Fruit fly (Drosophila melanogaster) whole organism, pupa: ENCODE data around the gene CG5641.

ENCODE experiments used
- CG10348 ChIP-seq: fragments of 200-800 bp; sonication (Bioruptor generic); IDR thresholded peaks from 2 replicates; pipeline ENCODE4 v1.3.6; 2022; ENCODE audit warnings: missing biosample characterization, missing genetic modification characterization
- CG12605 ChIP-seq: fragments of 200-800 bp; sonication (Bioruptor generic); IDR thresholded peaks from 2 replicates; pipeline ENCODE4 v1.3.6; 2022; ENCODE audit warnings: missing biosample characterization, missing genetic modification characterization
- CG13204 ChIP-seq: fragments of 200-800 bp; sonication (Bioruptor generic); optimal IDR thresholded peaks from 2 replicates; lab custom pipeline; 2018; ENCODE audit warnings: missing biosample characterization, mild to moderate bottlenecking, missing genetic modification characterization, moderate library complexity
- CG14655 ChIP-seq: fragments of 200-800 bp; sonication (Bioruptor generic); optimal IDR thresholded peaks from 3 replicates; lab custom pipeline; 2017; ENCODE audit warnings: mild to moderate bottlenecking, missing biosample characterization, missing genetic modification reagents, missing genetic modification characterization
- CG15710 ChIP-seq: fragments of 200-800 bp; sonication (Bioruptor generic); optimal IDR thresholded peaks from 2 replicates; lab custom pipeline; 2018; ENCODE audit warnings: missing biosample characterization, mild to moderate bottlenecking, missing genetic modification characterization, moderate library complexity
- CG17806 ChIP-seq: fragments of 200-800 bp; sonication (Bioruptor generic); optimal IDR thresholded peaks from 2 replicates; lab custom pipeline; 2018; ENCODE audit warnings: missing biosample characterization, mild to moderate bottlenecking, missing genetic modification characterization, moderate library complexity
- CG32121 ChIP-seq: fragments of 200-800 bp; sonication (Bioruptor generic); IDR thresholded peaks from 2 replicates; pipeline ENCODE4 v1.3.6; 2022; ENCODE audit warnings: missing biosample characterization, missing genetic modification characterization
- CG34367 ChIP-seq: fragments of 200-800 bp; sonication (Bioruptor generic); optimal IDR thresholded peaks from 2 replicates; lab custom pipeline; 2018; ENCODE audit warnings: missing biosample characterization, mild to moderate bottlenecking, missing genetic modification characterization
- CG4496 ChIP-seq: fragments of 200-800 bp; sonication (Bioruptor generic); IDR thresholded peaks from 3 replicates; pipeline ENCODE4 v1.3.6; 2022; ENCODE audit warnings: missing biosample characterization, missing genetic modification characterization
- CG8159 ChIP-seq: fragments of 200-800 bp; sonication (Bioruptor generic); optimal IDR thresholded peaks from 3 replicates; lab custom pipeline; 2018; ENCODE audit warnings: missing biosample characterization, mild to moderate bottlenecking, missing genetic modification characterization, moderate library complexity
- CG8301 ChIP-seq: fragments of 200-800 bp; sonication (Bioruptor generic); optimal IDR thresholded peaks from 2 replicates; lab custom pipeline; 2018; ENCODE audit warnings: missing biosample characterization, mild to moderate bottlenecking, missing genetic modification characterization
- CG9948 ChIP-seq: fragments of 200-800 bp; sonication (Bioruptor generic); optimal IDR thresholded peaks from 2 replicates; lab custom pipeline; 2018; ENCODE audit warnings: missing biosample characterization, mild to moderate bottlenecking, missing genetic modification characterization, moderate library complexity
- D1 ChIP-seq: fragments of 200-800 bp; sonication (Bioruptor generic); optimal IDR thresholded peaks from 2 replicates; lab custom pipeline; 2018; ENCODE audit warnings: missing biosample characterization, mild to moderate bottlenecking, missing genetic modification characterization, moderate library complexity
- EcR ChIP-seq: fragments of 200-800 bp; sonication (Bioruptor generic); optimal IDR thresholded peaks from 3 replicates; lab custom pipeline; 2019; ENCODE audit warnings: missing biosample characterization, missing genetic modification characterization, mild to moderate bottlenecking, moderate library complexity, missing genetic modification reagents
- Ets98B ChIP-seq: fragments of 200-800 bp; sonication (Bioruptor generic); IDR thresholded peaks from 2 replicates; pipeline ENCODE4 v1.3.6; 2022; ENCODE audit warnings: missing biosample characterization, missing genetic modification characterization
- Pif1A ChIP-seq: fragments of 200-800 bp; sonication (Bioruptor generic); optimal IDR thresholded peaks from 3 replicates; lab custom pipeline; 2016; ENCODE audit warnings: missing biosample characterization, missing genetic modification characterization
- Pif1B ChIP-seq: fragments of 200-800 bp; sonication (Bioruptor generic); optimal IDR thresholded peaks from 3 replicates; lab custom pipeline; 2016; ENCODE audit warnings: missing biosample characterization, missing genetic modification characterization
- Snoo ChIP-seq: fragments of 200-800 bp; sonication (Bioruptor generic); optimal IDR thresholded peaks from 3 replicates; lab custom pipeline; 2017; ENCODE audit warnings: missing biosample characterization, mild to moderate bottlenecking, missing genetic modification characterization, inconsistent platforms
- fd96Ca ChIP-seq: fragments of 200-800 bp; sonication (Bioruptor generic); IDR thresholded peaks from 3 replicates; pipeline ENCODE4 v1.3.6; 2022; ENCODE audit warnings: missing biosample characterization, missing genetic modification characterization
- gl ChIP-seq: fragments of 200-800 bp; sonication (Bioruptor generic); optimal IDR thresholded peaks from 2 replicates; lab custom pipeline; 2018; ENCODE audit warnings: missing biosample characterization, mild to moderate bottlenecking, missing genetic modification characterization
- rn ChIP-seq: fragments of 200-800 bp; sonication (Bioruptor generic); IDR thresholded peaks from 2 replicates; pipeline ENCODE4 v1.3.6; 2022; ENCODE audit warnings: missing biosample characterization, missing genetic modification characterization

The CG5641 gene

DNA sequence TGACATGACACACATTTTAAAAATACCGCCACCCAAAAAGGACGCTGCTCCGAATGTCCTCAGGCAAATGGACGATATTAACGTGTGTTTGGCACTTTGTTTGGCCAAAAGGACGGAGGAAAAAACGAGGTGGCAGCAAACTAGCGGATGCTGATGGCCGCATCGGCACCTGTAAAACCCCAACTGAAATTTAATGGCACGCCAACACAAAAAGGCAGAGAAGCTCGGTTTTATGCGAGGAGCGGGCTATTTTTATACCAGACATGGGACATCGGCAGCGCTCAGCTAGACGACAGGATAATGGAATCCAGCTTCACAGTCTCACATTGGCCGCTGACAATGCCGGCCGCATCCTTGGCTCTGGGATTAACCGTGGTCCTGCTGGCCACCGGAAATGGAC lies 43.1 kb downstream of the CG5641 start, which contains the start of gene Sol1:
TSS of gene Sol1 (plus strand) at position 301 of the 400 bp plus-strand sequence.
- TF ChIP-seq CG12605 (GFP tag; lab: Robert Waterston, UW) (no peak), Pif1B (GFP tag; lab: Kevin White, UChicago) (no peak), CG10348 (GFP tag; lab: Robert Waterston, UW) (no peak)
- TF ChIP-seq, all 21 proteins: peak for 0

DNA sequence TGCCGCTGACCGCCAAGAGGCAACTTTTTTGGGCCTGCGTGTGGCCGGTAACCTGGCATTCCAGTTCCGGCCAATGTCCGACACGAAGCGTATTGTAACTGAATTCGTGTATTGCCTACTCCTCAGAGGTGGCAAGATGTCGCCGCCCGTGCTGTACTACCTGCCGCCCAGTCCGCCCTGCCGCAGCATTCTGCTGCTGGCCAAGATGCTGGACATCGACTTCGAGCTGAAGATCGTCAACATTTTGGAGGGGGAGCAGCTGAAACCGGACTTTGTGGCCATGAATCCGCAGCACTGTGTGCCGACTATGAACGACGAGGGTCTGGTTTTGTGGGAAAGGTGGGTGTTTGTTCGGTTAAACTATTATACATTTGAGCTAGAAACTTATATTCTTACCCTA lies 44.8 kb downstream of the CG5641 start:
- peak; percentile 84 for TF ChIP-seq CG4496 (GFP tag; lab: Robert Waterston, UW)
- TF ChIP-seq Ets98B (GFP tag; lab: Robert Waterston, UW) = peak; percentile 12; the same call in 1 of the 2 replicates
- TF ChIP-seq D1 (tag; lab: Kevin White, UChicago) = no peak
- TF ChIP-seq CG12605 (GFP tag; lab: Robert Waterston, UW) = no peak

- peak; percentile 71 for TF ChIP-seq D1 (tag; lab: Kevin White, UChicago)
- TF ChIP-seq CG32121 (GFP tag; lab: Robert Waterston, UW) = no peak
These were observed 45.3 kb downstream of the CG5641 start for dm6 chr3R:12383784-12384183.

DNA sequence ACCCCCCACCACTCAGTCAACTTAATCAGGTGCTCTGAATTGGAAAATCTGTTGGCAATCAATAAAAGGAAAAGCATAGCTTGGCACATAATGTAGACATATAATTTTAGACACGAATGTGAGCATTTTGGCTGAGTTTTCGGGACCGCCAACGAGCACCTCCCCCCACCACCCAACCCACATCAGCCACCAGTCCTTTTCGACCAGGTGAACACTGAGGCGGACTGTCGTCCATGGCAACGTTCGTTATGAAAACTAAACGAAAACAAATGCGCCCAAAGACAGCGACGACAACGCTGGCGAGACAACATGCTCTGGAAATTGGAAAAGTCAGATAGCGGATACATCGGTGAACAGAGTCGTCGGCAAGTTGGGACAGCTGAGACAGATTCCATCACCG lies 46.0 kb downstream of the CG5641 start, which contains the start of gene GstD11:
TSS of gene GstD11 (plus strand) at position 301 of the 400 bp plus-strand sequence.
- TF ChIP-seq CG13204 (GFP tag; lab: Kevin White, UChicago) (no peak), CG34367 (tag; lab: Kevin White, UChicago) (no peak), Pif1A (GFP tag; lab: Kevin White, UChicago) (no peak), Snoo (tag; lab: Kevin White, UChicago) (no peak), CG8301 (no peak), CG32121 (GFP tag; lab: Robert Waterston, UW) (no peak)

DNA sequence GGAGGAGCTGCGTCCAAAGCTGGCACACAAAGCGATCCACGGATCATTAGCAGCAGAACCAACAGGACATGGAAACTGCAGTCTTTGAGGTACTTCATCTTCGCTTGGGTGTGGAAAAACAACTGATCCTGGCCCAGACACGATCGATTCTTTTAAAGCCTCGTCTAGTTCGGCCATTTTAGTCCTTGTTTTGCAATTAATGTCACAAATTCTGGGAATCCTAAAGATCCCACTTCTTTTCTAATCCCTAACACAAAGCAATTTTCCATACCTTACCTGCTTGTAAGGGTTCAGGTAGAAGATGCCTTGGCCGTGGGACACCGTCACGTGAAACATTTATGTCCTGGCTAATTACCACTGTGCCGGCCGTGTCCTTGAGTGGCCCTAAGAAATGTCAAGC lies 46.5 kb downstream of the CG5641 start, which contains the start of gene CG10035:
TSS of gene CG10035 (minus strand) at position 129 of the 400 bp plus-strand sequence.
- TF ChIP-seq CG4496 (GFP tag; lab: Robert Waterston, UW) = no peak
- no peak for TF ChIP-seq fd96Ca (GFP tag; lab: Robert Waterston, UW)
- no peak for TF ChIP-seq CG9948 (tag; lab: Kevin White, UChicago)
- TF ChIP-seq CG15710 (tag; lab: Kevin White, UChicago) = no peak
- TF ChIP-seq CG17806 = no peak
- no peak for TF ChIP-seq CG32121 (GFP tag; lab: Robert Waterston, UW)
- no peak for TF ChIP-seq CG12605 (GFP tag; lab: Robert Waterston, UW)
- TF ChIP-seq rn (GFP tag; lab: Robert Waterston, UW) = no peak
- TF ChIP-seq gl (tag; lab: Kevin White, UChicago) = no peak
- TF ChIP-seq Pif1B (GFP tag; lab: Kevin White, UChicago) = no peak
- TF ChIP-seq Pif1A (GFP tag; lab: Kevin White, UChicago) = no peak
- no peak for TF ChIP-seq CG13204 (GFP tag; lab: Kevin White, UChicago)
- TF ChIP-seq Ets98B (GFP tag; lab: Robert Waterston, UW) = no peak
- TF ChIP-seq CG14655 (GFP tag; lab: Kevin White, UChicago) = no peak
- no peak for TF ChIP-seq CG8301

DNA sequence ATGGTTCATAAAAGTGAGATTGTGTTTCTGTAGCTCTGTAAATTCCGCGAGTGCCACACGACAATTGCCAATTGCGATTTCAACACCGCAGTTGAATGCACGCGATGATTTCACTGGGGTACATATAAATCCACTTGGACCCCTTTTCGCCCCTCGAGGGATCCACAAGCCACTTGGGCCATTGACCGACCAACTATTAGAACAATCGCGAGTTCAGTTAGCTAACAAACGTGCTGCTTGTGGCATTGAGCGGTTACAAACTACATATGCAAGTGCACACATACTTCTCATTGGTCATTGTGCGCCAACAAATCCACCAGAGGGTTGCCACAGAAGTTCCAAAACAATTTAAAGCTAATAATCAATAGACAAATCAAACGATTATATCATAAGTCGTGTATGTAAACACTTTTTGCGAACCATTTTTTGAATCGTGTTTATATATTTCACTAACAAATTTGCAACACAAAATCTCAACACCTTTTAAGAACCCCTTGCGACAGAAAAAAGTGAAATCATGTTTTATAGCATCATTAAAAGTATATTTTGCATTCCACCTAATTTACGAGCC lies 47.9 kb downstream of the CG5641 start:
- TF ChIP-seq EcR (GFP tag; lab: Kevin White, UChicago) (peak; percentile 58), CG32121 (GFP tag; lab: Robert Waterston, UW) (peak; percentile 58; the same call in 1 of the 2 replicates), CG8159 (tag; lab: Kevin White, UChicago) (no peak), fd96Ca (GFP tag; lab: Robert Waterston, UW) (no peak; the same call in 2 of the 3 replicates), Ets98B (GFP tag; lab: Robert Waterston, UW) (peak; percentile 55; the same call in 1 of the 2 replicates), CG14655 (GFP tag; lab: Kevin White, UChicago) (peak; percentile 69), CG8301 (peak; percentile 73), CG4496 (GFP tag; lab: Robert Waterston, UW) (peak; percentile 67)

DNA sequence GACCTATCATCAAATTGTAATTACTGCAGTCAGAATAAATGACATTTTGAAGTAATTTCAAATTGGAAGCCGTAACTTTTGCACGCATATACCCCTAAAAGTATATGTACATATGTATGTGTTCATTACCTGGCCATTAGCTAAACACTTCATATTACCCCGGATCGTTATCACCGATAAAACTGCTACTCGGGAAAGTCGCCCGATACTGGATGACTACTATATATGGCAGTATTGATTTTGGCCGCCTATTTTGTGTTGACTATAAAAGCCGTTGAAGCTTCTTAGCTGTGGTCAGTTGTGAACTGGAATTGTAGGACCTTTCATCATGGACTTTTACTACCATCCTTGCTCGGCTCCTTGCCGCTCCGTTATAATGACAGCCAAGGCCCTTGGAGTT lies 49.4 kb downstream of the CG5641 start, which contains the start of gene GstD8:
TSS of gene GstD8 (plus strand) at position 301 of the 400 bp plus-strand sequence.
- no peak for TF ChIP-seq CG10348 (GFP tag; lab: Robert Waterston, UW)
- TF ChIP-seq CG34367 (tag; lab: Kevin White, UChicago) = no peak
- no peak for TF ChIP-seq Snoo (tag; lab: Kevin White, UChicago)

- TF ChIP-seq Pif1B (GFP tag; lab: Kevin White, UChicago) (no peak), CG32121 (GFP tag; lab: Robert Waterston, UW) (no peak), CG13204 (GFP tag; lab: Kevin White, UChicago) (no peak), fd96Ca (GFP tag; lab: Robert Waterston, UW) (no peak), gl (tag; lab: Kevin White, UChicago) (no peak), Ets98B (GFP tag; lab: Robert Waterston, UW) (no peak), CG4496 (GFP tag; lab: Robert Waterston, UW) (no peak), CG8159 (tag; lab: Kevin White, UChicago) (no peak), EcR (GFP tag; lab: Kevin White, UChicago) (no peak), Snoo (tag; lab: Kevin White, UChicago) (no peak), rn (GFP tag; lab: Robert Waterston, UW) (no peak), CG10348 (GFP tag; lab: Robert Waterston, UW) (no peak), CG8301 (no peak), Pif1A (GFP tag; lab: Kevin White, UChicago) (no peak)
These were observed 49.8 kb downstream of the CG5641 start for dm6 chr3R:12379249-12379648.
